Fruit fly (Drosophila melanogaster) whole organism, embryonic: ENCODE measurements around the gene scpr-C.

Experiments used
- Abd-B ChIP-seq: fragments of 200-800 bp; sonication (Bioruptor generic); optimal IDR thresholded peaks from 2 replicates; lab custom pipeline; 2018; ENCODE audit warnings: missing biosample characterization, mild to moderate bottlenecking, missing genetic modification characterization, moderate library complexity
- Aef1 ChIP-seq: fragments of 200-800 bp; sonication (Bioruptor generic); IDR thresholded peaks from 3 replicates; pipeline ENCODE4 v1.3.6; 2022; ENCODE audit warnings: missing biosample characterization, missing genetic modification characterization
- CG10321 ChIP-seq: fragments of 200-800 bp; sonication (Bioruptor generic); IDR thresholded peaks from 2 replicates; pipeline ENCODE4 v1.3.6; 2022; ENCODE audit warnings: missing biosample characterization, missing genetic modification characterization
- CG12219 ChIP-seq: fragments of 200-800 bp; sonication (Bioruptor generic); optimal IDR thresholded peaks from 3 replicates; lab custom pipeline; 2018; ENCODE audit warnings: missing biosample characterization, mild to moderate bottlenecking, missing genetic modification characterization
- CG13287 ChIP-seq: fragments of 200-800 bp; sonication (Bioruptor generic); IDR thresholded peaks from 2 replicates; pipeline ENCODE4 v1.3.6; 2022; ENCODE audit warnings: missing biosample characterization, missing genetic modification characterization; ENCODE audit not compliant: partially characterized antibody
- CG14710 ChIP-seq: fragments of 200-800 bp; sonication (Bioruptor generic); optimal IDR thresholded peaks from 3 replicates; lab custom pipeline; 2019; ENCODE audit warnings: missing biosample characterization, mild to moderate bottlenecking, missing genetic modification characterization, moderate library complexity
- CG15514 ChIP-seq: fragments of 200-800 bp; sonication (Bioruptor generic); optimal IDR thresholded peaks from 3 replicates; lab custom pipeline; 2017; ENCODE audit warnings: missing biosample characterization, missing genetic modification characterization, mild to moderate bottlenecking, moderate library complexity, missing genetic modification reagents
- CG1603 ChIP-seq: fragments of 200-800 bp; sonication (Bioruptor generic); optimal IDR thresholded peaks from 2 replicates; lab custom pipeline; 2019; ENCODE audit warnings: missing biosample characterization, mild to moderate bottlenecking, missing genetic modification characterization, moderate library complexity
- CG17385 ChIP-seq: fragments of 200-800 bp; sonication (Bioruptor generic); optimal IDR thresholded peaks from 3 replicates; lab custom pipeline; 2018; ENCODE audit warnings: missing biosample characterization, mild to moderate bottlenecking, missing genetic modification characterization
- CG17912 ChIP-seq: fragments of 200-800 bp; sonication (Bioruptor generic); optimal IDR thresholded peaks from 2 replicates; lab custom pipeline; 2018; ENCODE audit warnings: missing biosample characterization, mild to moderate bottlenecking, missing genetic modification characterization
- CG18262 ChIP-seq: fragments of 200-800 bp; optimal IDR thresholded peaks from 3 replicates; lab custom pipeline; 2019; ENCODE audit warnings: missing biosample characterization, mild to moderate bottlenecking, missing genetic modification characterization, moderate library complexity
- CG2199 ChIP-seq: fragments of 200-800 bp; sonication (Bioruptor generic); IDR thresholded peaks from 3 replicates; pipeline ENCODE4 v1.3.6; 2022; ENCODE audit warnings: missing biosample characterization, missing genetic modification characterization
- CG32532 ChIP-seq: fragments of 200-800 bp; sonication (Bioruptor generic); IDR thresholded peaks from 2 replicates; pipeline ENCODE4 v1.3.6; 2022; ENCODE audit warnings: missing biosample characterization, missing genetic modification characterization
- CG3281 ChIP-seq: fragments of 200-800 bp; sonication (Bioruptor generic); optimal IDR thresholded peaks from 3 replicates; lab custom pipeline; 2017; ENCODE audit warnings: missing biosample characterization, mild to moderate bottlenecking, missing genetic modification characterization
- CG3726 ChIP-seq: fragments of 200-800 bp; sonication (Bioruptor generic); IDR thresholded peaks from 3 replicates; pipeline ENCODE4, ENCODE4 v1.3.6; 2022; ENCODE audit warnings: missing biosample characterization, missing genetic modification characterization
- CG4617 ChIP-seq: fragments of 200-800 bp; sonication (Bioruptor generic); optimal IDR thresholded peaks from 3 replicates; lab custom pipeline; 2016; ENCODE audit warnings: missing biosample characterization, missing genetic modification characterization, borderline replicate concordance
- CG5953 ChIP-seq: fragments of 200-800 bp; sonication (Bioruptor generic); IDR thresholded peaks from 2 replicates; pipeline ENCODE4 v1.3.6; 2022; ENCODE audit warnings: missing biosample characterization, missing genetic modification characterization
- CG6683 ChIP-seq: fragments of 200-800 bp; sonication (Bioruptor generic); optimal IDR thresholded peaks from 2 replicates; lab custom pipeline; 2017; ENCODE audit warnings: missing biosample characterization, mild to moderate bottlenecking, missing genetic modification characterization, missing genetic modification reagents
- CG9215 ChIP-seq: fragments of 200-800 bp; sonication (Bioruptor generic); IDR thresholded peaks from 2 replicates; pipeline ENCODE4 v1.3.6; 2022; ENCODE audit warnings: missing biosample characterization, missing genetic modification characterization
- CG9797 ChIP-seq: fragments of 200-800 bp; sonication (Bioruptor generic); optimal IDR thresholded peaks from 3 replicates; lab custom pipeline; 2018; ENCODE audit warnings: missing biosample characterization, mild to moderate bottlenecking, missing genetic modification characterization
- D ChIP-seq, 2 experiments: fragments of 200-800 bp in 1 of 2; fragments of >200 bp in 1 of 2; sonication (Bioruptor generic) in 1 of 2; optimal IDR thresholded peaks; 2 replicates in 1 of 2; 3 replicates in 1 of 2; lab custom pipeline; 2017; ENCODE audit warnings: mild to moderate bottlenecking in 1 of 2, missing biosample characterization in 1 of 2, missing genetic modification characterization in 1 of 2, missing genetic modification reagents in 1 of 2
- Dp ChIP-seq: fragments of 200-800 bp; sonication (Bioruptor generic); optimal IDR thresholded peaks from 2 replicates; lab custom pipeline; 2018; ENCODE audit warnings: missing biosample characterization, mild to moderate bottlenecking, missing genetic modification characterization, moderate library complexity
- GATAe ChIP-seq: fragments of 200-800 bp; sonication (Bioruptor generic); conservative IDR thresholded peaks from 2 replicates; pipeline ENCODE4 v1.3.6; 2022; ENCODE audit warnings: missing biosample characterization, missing genetic modification characterization
- Hand ChIP-seq: fragments of 200-800 bp; sonication (Bioruptor generic); optimal IDR thresholded peaks from 2 replicates; lab custom pipeline; 2017; ENCODE audit warnings: mild to moderate bottlenecking, missing biosample characterization, missing genetic modification reagents, missing genetic modification characterization
- HmgD ChIP-seq: fragments of 200-800 bp; sonication (Bioruptor generic); optimal IDR thresholded peaks from 3 replicates; lab custom pipeline; 2016; ENCODE audit warnings: missing biosample characterization, missing genetic modification characterization
- HmgZ ChIP-seq: fragments of 200-800 bp; sonication (Bioruptor generic); optimal IDR thresholded peaks from 2 replicates; lab custom pipeline; 2018; ENCODE audit warnings: missing biosample characterization, mild to moderate bottlenecking, missing genetic modification characterization
- Lpt ChIP-seq: fragments of >200 bp; optimal IDR thresholded peaks from 2 replicates; lab custom pipeline; 2018; ENCODE audit warnings: missing biosample characterization, missing genetic modification characterization
- Myb ChIP-seq: fragments of 200-800 bp; sonication (Bioruptor generic); optimal IDR thresholded peaks from 2 replicates; lab custom pipeline; 2016; ENCODE audit warnings: missing biosample characterization, missing genetic modification characterization
- Rx ChIP-seq: fragments of 200-800 bp; sonication (Bioruptor generic); IDR thresholded peaks from 2 replicates; pipeline ENCODE4 v1.3.6; 2022; ENCODE audit warnings: missing biosample characterization, missing genetic modification characterization
- Taf1 ChIP-seq: fragments of 200-800 bp; sonication (Bioruptor generic); IDR thresholded peaks from 2 replicates; pipeline ENCODE4 v1.3.6; 2022; ENCODE audit warnings: missing biosample characterization, missing genetic modification characterization
- YL-1 ChIP-seq: fragments of 200-800 bp; sonication (Bioruptor generic); optimal IDR thresholded peaks from 3 replicates; lab custom pipeline; 2017; ENCODE audit warnings: missing biosample characterization, mild to moderate bottlenecking, missing genetic modification characterization
- abd-A ChIP-seq: fragments of 200-800 bp; sonication (Bioruptor generic); optimal IDR thresholded peaks from 3 replicates; lab custom pipeline; 2019; ENCODE audit warnings: missing biosample characterization, mild to moderate bottlenecking, missing genetic modification characterization, moderate library complexity
- danr ChIP-seq: fragments of 200-800 bp; sonication (Bioruptor generic); IDR thresholded peaks from 2 replicates; pipeline ENCODE4 v1.3.6; 2022; ENCODE audit warnings: missing biosample characterization, missing genetic modification characterization
- exex ChIP-seq: fragments of 200-800 bp; sonication (Bioruptor generic); optimal IDR thresholded peaks from 4 replicates; lab custom pipeline; 2018; ENCODE audit warnings: missing biosample characterization, mild to moderate bottlenecking, missing genetic modification characterization, moderate library complexity
- ftz-f1 ChIP-seq: fragments of 200-800 bp; sonication (Bioruptor generic); optimal IDR thresholded peaks from 2 replicates; lab custom pipeline; 2016; ENCODE audit warnings: missing biosample characterization, missing genetic modification characterization
- fu2 ChIP-seq: fragments of 200-800 bp; sonication (Bioruptor generic); optimal IDR thresholded peaks from 2 replicates; lab custom pipeline; 2016; ENCODE audit warnings: missing biosample characterization, missing genetic modification characterization
- grau ChIP-seq: fragments of 200-800 bp; optimal IDR thresholded peaks from 3 replicates; lab custom pipeline; 2019; ENCODE audit warnings: missing biosample characterization, mild to moderate bottlenecking, missing genetic modification characterization, moderate library complexity
- gro ChIP-seq: fragments of 200-800 bp; sonication (Bioruptor generic); optimal IDR thresholded peaks from 2 replicates; lab custom pipeline; 2016; ENCODE audit warnings: missing biosample characterization, missing genetic modification characterization
- gsb ChIP-seq: fragments of 200-800 bp; sonication (Bioruptor generic); IDR thresholded peaks from 2 replicates; pipeline ENCODE4 v1.3.6; 2022; ENCODE audit warnings: missing biosample characterization, missing genetic modification characterization
- lola ChIP-seq, 3 experiments: fragments of >200 bp in 2 of 3; fragments of 200-800 bp in 1 of 3; sonication (Bioruptor generic) in 1 of 3; optimal IDR thresholded peaks; 2 replicates each; lab custom pipeline; 2017 to 2019; ENCODE audit warnings: missing biosample characterization in 3 of 3, missing genetic modification characterization in 3 of 3, mild to moderate bottlenecking in 1 of 3, moderate library complexity in 1 of 3
- onecut ChIP-seq: fragments of 200-800 bp; sonication (Bioruptor generic); IDR thresholded peaks from 2 replicates; pipeline ENCODE4 v1.3.6; 2022; ENCODE audit warnings: missing biosample characterization, missing genetic modification characterization
- pfk ChIP-seq: fragments of 200-800 bp; sonication (Bioruptor generic); optimal IDR thresholded peaks from 2 replicates; lab custom pipeline; 2018; ENCODE audit warnings: missing biosample characterization, mild to moderate bottlenecking, missing genetic modification characterization, moderate library complexity
- pros ChIP-seq: fragments of 200-800 bp; sonication (Bioruptor generic); optimal IDR thresholded peaks from 3 replicates; lab custom pipeline; 2019; ENCODE audit warnings: missing biosample characterization, mild to moderate bottlenecking, missing genetic modification characterization, moderate library complexity
- rib ChIP-seq: fragments of 200-800 bp; sonication (Bioruptor generic); IDR thresholded peaks from 2 replicates; pipeline ENCODE4 v1.3.6; 2022; ENCODE audit warnings: missing biosample characterization, missing genetic modification characterization
- ro ChIP-seq: fragments of 200-800 bp; sonication (Bioruptor generic); IDR thresholded peaks from 2 replicates; pipeline ENCODE4 v1.3.6; 2022; ENCODE audit warnings: missing biosample characterization, missing genetic modification characterization
- slp2 ChIP-seq: fragments of 200-800 bp; sonication (Bioruptor generic); optimal IDR thresholded peaks from 2 replicates; lab custom pipeline; 2016; ENCODE audit warnings: missing biosample characterization, missing genetic modification characterization
- stc ChIP-seq: fragments of 200-800 bp; sonication (Bioruptor generic); IDR thresholded peaks from 2 replicates; pipeline ENCODE4 v1.3.6; 2022; ENCODE audit warnings: missing biosample characterization, missing genetic modification characterization
- trem ChIP-seq: fragments of 200-800 bp; optimal IDR thresholded peaks from 3 replicates; lab custom pipeline; 2019; ENCODE audit warnings: missing biosample characterization, mild to moderate bottlenecking, missing genetic modification characterization, moderate library complexity
- trh ChIP-seq: fragments of 200-800 bp; sonication (Bioruptor generic); optimal IDR thresholded peaks from 2 replicates; lab custom pipeline; 2016; ENCODE audit warnings: missing biosample characterization, missing genetic modification characterization
- vvl ChIP-seq: fragments of 200-800 bp; sonication (Bioruptor generic); IDR thresholded peaks from 2 replicates; pipeline ENCODE4 v1.3.6; 2022; ENCODE audit warnings: missing biosample characterization, missing genetic modification characterization
- z ChIP-seq: fragments of 200-800 bp; sonication (Bioruptor generic); IDR thresholded peaks from 3 replicates; pipeline ENCODE4 v1.3.6; 2022; ENCODE audit warnings: missing biosample characterization, missing genetic modification characterization

The scpr-C gene

DNA sequence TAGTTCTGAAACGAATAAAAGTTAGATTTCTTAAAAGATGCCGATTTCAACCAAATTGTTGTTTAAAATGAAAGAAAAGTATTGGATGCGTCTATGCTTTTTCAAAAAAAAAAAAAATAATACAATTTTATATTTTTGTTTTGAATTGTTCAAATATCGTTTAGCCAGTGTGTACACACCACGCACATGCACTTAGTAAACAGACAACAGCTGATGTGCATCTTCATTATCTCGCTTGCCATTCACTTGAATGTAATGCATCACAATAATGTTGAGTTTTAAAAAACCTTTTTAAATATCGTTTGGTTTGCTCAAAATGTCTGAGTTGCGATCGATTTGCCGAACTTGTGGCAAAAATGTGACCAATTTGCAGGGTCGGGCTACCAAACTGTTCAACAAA, 10.7 kb downstream of the scpr-C start, which contains the start of gene CG31441 (continued):
- no peak for TF ChIP-seq pros (GFP tag; lab: Kevin White, UChicago)
- peak; percentile 19 for TF ChIP-seq pfk (GFP tag; lab: Kevin White, UChicago)
- no peak for TF ChIP-seq CG6683 (GFP tag; lab: Kevin White, UChicago)
- TF ChIP-seq lola (GFP tag; optimal IDR thresholded peaks at IDR 0.05; lab: Kevin White, UChicago), result no peak
- TF ChIP-seq CG15514 (GFP tag; lab: Kevin White, UChicago), result no peak
- TF ChIP-seq CG17385 (GFP tag; lab: Kevin White, UChicago), result peak; percentile 52
- no peak for TF ChIP-seq gro (GFP tag; lab: Kevin White, UChicago)
- TF ChIP-seq CG17912 (GFP tag; lab: Kevin White, UChicago), result no peak
- TF ChIP-seq CG12219 (GFP tag; lab: Kevin White, UChicago), result no peak
- TF ChIP-seq CG13287 (GFP tag; lab: Robert Waterston, UW), result peak; percentile 64; the same call in 1 of the 2 replicates
- no peak for TF ChIP-seq onecut
- peak; percentile 37 for TF ChIP-seq CG4617 (GFP tag; lab: Kevin White, UChicago)
- no peak for TF ChIP-seq abd-A (tag; lab: Kevin White, UChicago)
- no peak for TF ChIP-seq HmgD (GFP tag; lab: Kevin White, UChicago)
- peak; percentile 34 for TF ChIP-seq CG1603 (tag; lab: Kevin White, UChicago)
- TF ChIP-seq D (optimal IDR thresholded peaks at IDR 0.05; lab: Kevin White, UChicago), result no peak
- TF ChIP-seq D (GFP tag; optimal IDR thresholded peaks at IDR 0.05; lab: Kevin White, UChicago), result no peak
- TF ChIP-seq CG3281, result no peak
- 0 out of 2 replicates have a peak, but pooled peaks have one; percentile 10 for TF ChIP-seq vvl
- TF ChIP-seq trem (tag; lab: Kevin White, UChicago), result peak; percentile 20
- no peak for TF ChIP-seq gsb (GFP tag; lab: Robert Waterston, UW)
- TF ChIP-seq ro, result no peak
- peak; percentile 99 for TF ChIP-seq CG14710
- peak; percentile 55 for TF ChIP-seq Myb (GFP tag; lab: Kevin White, UChicago)
- TF ChIP-seq YL-1 (GFP tag; lab: Kevin White, UChicago), result no peak
- TF ChIP-seq ftz-f1, result no peak
- TF ChIP-seq exex (tag; lab: Kevin White, UChicago), result no peak
- peak; percentile 69 for TF ChIP-seq Dp (GFP tag; lab: Kevin White, UChicago)
- TF ChIP-seq, all 482 proteins: peak for 45

dm6 chr3R:11237598-11237997, 12.3 kb downstream of the scpr-C start, which contains the start of gene CG31388:
TSS of gene CG31388 (plus strand) at chr3R:11237815.
- TF ChIP-seq CG2199 (GFP tag; lab: Robert Waterston, UW) (no peak), trh (no peak), CG9797 (GFP tag; lab: Kevin White, UChicago) (no peak), stc (no peak), ro (no peak), danr (GFP tag; lab: Robert Waterston, UW) (no peak), GATAe (GFP tag; lab: Robert Waterston, UW) (no peak), slp2 (GFP tag; lab: Kevin White, UChicago) (no peak), Rx (GFP tag; lab: Robert Waterston, UW) (no peak), Abd-B (no peak), fu2 (GFP tag; lab: Kevin White, UChicago) (no peak), Lpt (GFP tag; lab: Kevin White, UChicago) (no peak), grau (tag; lab: Kevin White, UChicago) (no peak), Hand (no peak), CG3726 (no peak), Aef1 (GFP tag; lab: Robert Waterston, UW) (no peak), z (GFP tag; lab: Robert Waterston, UW) (no peak), rib (GFP tag; lab: Robert Waterston, UW) (no peak), Myb (GFP tag; lab: Kevin White, UChicago) (peak; percentile 61), CG32532 (GFP tag; lab: Robert Waterston, UW) (no peak), HmgZ (tag; lab: Kevin White, UChicago) (peak; percentile 27), CG10321 (GFP tag; lab: Robert Waterston, UW) (no peak), CG18262 (tag; lab: Kevin White, UChicago) (no peak), Taf1 (GFP tag; lab: Robert Waterston, UW) (no peak), pfk (GFP tag; lab: Kevin White, UChicago) (no peak), CG9215 (no peak), CG5953 (GFP tag; lab: Robert Waterston, UW) (no peak)
